Fruit fly (Drosophila melanogaster): Measurements from ENCODE around the gene CG33263.

DNA sequence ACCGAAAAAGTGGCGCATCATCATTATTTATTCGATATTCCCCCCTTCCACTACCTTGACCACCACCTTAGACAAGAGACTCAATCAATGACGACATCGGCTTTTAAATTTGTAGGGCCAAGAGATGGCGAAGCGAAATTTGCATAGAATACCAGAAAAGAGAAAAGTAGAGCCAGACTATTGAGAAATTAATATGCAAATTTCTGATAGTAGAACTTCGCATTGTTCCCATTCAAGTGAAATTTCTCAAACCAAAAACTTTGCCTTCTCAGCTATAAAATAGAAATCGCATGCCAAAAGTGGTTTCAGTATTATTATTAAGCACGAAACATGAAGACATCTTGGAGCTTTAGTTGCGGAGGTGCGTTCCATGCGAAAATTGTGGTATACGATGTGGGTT is 46.3 kb downstream of the CG33263 start, which contains the start of gene CG14111:
- TF ChIP-seq Spps (tag; optimal IDR thresholded peaks at IDR 0.05) (no peak), btn (GFP tag; optimal IDR thresholded peaks at IDR 0.05) (no peak), Opbp (GFP tag; IDR thresholded peaks at IDR 0.05; ENCODE audit: partially characterized antibody) (no peak), gfzf (GFP tag; optimal IDR thresholded peaks at IDR 0.05) (no peak), chinmo (GFP tag; IDR thresholded peaks at IDR 0.05; ENCODE audit: partially characterized antibody) (no peak), emc (GFP tag; optimal IDR thresholded peaks at IDR 0.05) (no peak), CG11696 (GFP tag; IDR thresholded peaks at IDR 0.05) (no peak), knrl (GFP tag; IDR thresholded peaks at IDR 0.05; ENCODE audit: partially characterized antibody) (no peak), ac (GFP tag; optimal IDR thresholded peaks at IDR 0.05) (no peak), CG11398 (GFP tag; optimal IDR thresholded peaks at IDR 0.05) (no peak), peb (GFP tag; IDR thresholded peaks at IDR 0.05) (no peak), ewg (GFP tag; optimal IDR thresholded peaks at IDR 0.05) (no peak)
